Worm (Caenorhabditis elegans) whole organism, L3 larva: Measurements from ENCODE around the gene C23G10.2.

ENCODE experiments used
- R02D3.7 ChIP-seq: fragments of 150-350 bp; optimal IDR thresholded peaks from 2 replicates; lab custom pipeline; 2014; ENCODE audit warnings: missing biosample characterization, missing genetic modification characterization
- ZK546.5 ChIP-seq: sonication (generic microtip); optimal IDR thresholded peaks from 2 replicates; lab custom pipeline; 2017; ENCODE audit warnings: missing biosample characterization, missing genetic modification characterization
- aly-2 ChIP-seq: fragments of 150-350 bp; optimal IDR thresholded peaks from 2 replicates; lab custom pipeline; 2014; ENCODE audit warnings: missing biosample characterization, missing genetic modification characterization
- ama-1 ChIP-seq: fragments of 150-350 bp; optimal IDR thresholded peaks from 2 replicates; lab custom pipeline; 2018
- ceh-16 ChIP-seq: sonication (generic microtip); optimal IDR thresholded peaks from 2 replicates; lab custom pipeline; 2017; ENCODE audit warnings: missing biosample characterization, missing genetic modification characterization
- ceh-28 ChIP-seq: fragments of 150-350 bp; optimal IDR thresholded peaks from 2 replicates; lab custom pipeline; 2014; ENCODE audit warnings: missing biosample characterization, missing genetic modification reagents, missing genetic modification characterization
- ceh-9 ChIP-seq: sonication (generic microtip); optimal IDR thresholded peaks from 2 replicates; lab custom pipeline; 2018; ENCODE audit warnings: missing biosample characterization, missing genetic modification characterization
- elt-1 ChIP-seq: fragments of 150-350 bp; optimal IDR thresholded peaks from 2 replicates; lab custom pipeline; 2014; ENCODE audit warnings: missing biosample characterization, missing genetic modification characterization
- elt-2 ChIP-seq: sonication (generic microtip); optimal IDR thresholded peaks from 2 replicates; lab custom pipeline; 2016; ENCODE audit warnings: missing genetic modification reagents, mild to moderate bottlenecking, missing genetic modification characterization, missing compliant biosample characterization
- eor-1 ChIP-seq, 2 experiments: fragments of 150-350 bp; optimal IDR thresholded peaks; 2 replicates each; lab custom pipeline; 2014 to 2018; ENCODE audit warnings: missing biosample characterization in 2 of 2, missing genetic modification characterization in 2 of 2
- jun-1 ChIP-seq: fragments of 150-350 bp; optimal IDR thresholded peaks from 2 replicates; lab custom pipeline; 2014; ENCODE audit warnings: missing biosample characterization, missing genetic modification reagents, missing genetic modification characterization
- lin-15B ChIP-seq: fragments of 150-350 bp; optimal IDR thresholded peaks from 2 replicates; lab custom pipeline; 2014; ENCODE audit warnings: missing biosample characterization, missing genetic modification characterization
- lin-39 ChIP-seq: fragments of 150-350 bp; optimal IDR thresholded peaks from 2 replicates; lab custom pipeline; 2018; ENCODE audit warnings: missing biosample characterization, missing genetic modification reagents, missing genetic modification characterization
- lsy-12 ChIP-seq: sonication (generic microtip); optimal IDR thresholded peaks from 2 replicates; lab custom pipeline; 2016; ENCODE audit warnings: mild to moderate bottlenecking, missing genetic modification characterization, missing compliant biosample characterization
- mdl-1 ChIP-seq: fragments of 150-350 bp; optimal IDR thresholded peaks from 2 replicates; lab custom pipeline; 2014; ENCODE audit warnings: missing biosample characterization, missing genetic modification characterization
- mml-1 ChIP-seq: fragments of 150-350 bp; sonication (generic microtip); optimal IDR thresholded peaks from 3 replicates; lab custom pipeline; 2014; ENCODE audit warnings: missing biosample characterization, missing genetic modification characterization
- nfya-1 ChIP-seq: sonication (generic microtip); optimal IDR thresholded peaks from 2 replicates; lab custom pipeline; 2017; ENCODE audit warnings: missing genetic modification characterization, mild to moderate bottlenecking, missing compliant biosample characterization, antibody characterized with exemption, moderate library complexity; ENCODE audit not compliant: insufficient read depth
- nhr-11 ChIP-seq: fragments of 150-350 bp; optimal IDR thresholded peaks from 2 replicates; lab custom pipeline; 2014; ENCODE audit warnings: missing biosample characterization, missing genetic modification characterization
- nhr-12 ChIP-seq: fragments of 150-350 bp; optimal IDR thresholded peaks from 2 replicates; lab custom pipeline; 2014; ENCODE audit warnings: missing biosample characterization, missing genetic modification characterization
- nhr-25 ChIP-seq: sonication (generic microtip); optimal IDR thresholded peaks from 2 replicates; lab custom pipeline; 2017; ENCODE audit warnings: missing biosample characterization, missing genetic modification characterization
- nhr-28 ChIP-seq: fragments of 150-350 bp; optimal IDR thresholded peaks from 2 replicates; lab custom pipeline; 2014; ENCODE audit warnings: missing biosample characterization, missing genetic modification characterization
- nhr-43 ChIP-seq: sonication (generic microtip); optimal IDR thresholded peaks from 2 replicates; lab custom pipeline; 2016; ENCODE audit warnings: mild to moderate bottlenecking, missing genetic modification characterization, missing compliant biosample characterization; ENCODE audit not compliant: poor library complexity, severe bottlenecking
- nhr-67 ChIP-seq: fragments of 150-350 bp; optimal IDR thresholded peaks from 2 replicates; lab custom pipeline; 2014; ENCODE audit warnings: missing biosample characterization, missing genetic modification characterization
- nhr-76 ChIP-seq: fragments of 150-350 bp; sonication (generic microtip); optimal IDR thresholded peaks from 5 replicates; lab custom pipeline; 2014; ENCODE audit warnings: missing biosample characterization, missing genetic modification characterization
- nhr-77 ChIP-seq: fragments of 150-350 bp; optimal IDR thresholded peaks from 2 replicates; lab custom pipeline; 2014; ENCODE audit warnings: missing biosample characterization, missing genetic modification characterization
- pha-4 ChIP-seq: fragments of 150-350 bp; optimal IDR thresholded peaks from 2 replicates; lab custom pipeline; 2014; ENCODE audit warnings: missing biosample characterization, missing genetic modification reagents, missing genetic modification characterization
- pqm-1 ChIP-seq: fragments of 150-350 bp; optimal IDR thresholded peaks from 2 replicates; lab custom pipeline; 2017; ENCODE audit warnings: missing biosample characterization, missing genetic modification characterization, inconsistent platforms
- sea-2 ChIP-seq: fragments of 150-350 bp; sonication (generic microtip); optimal IDR thresholded peaks from 4 replicates; lab custom pipeline; 2014; ENCODE audit warnings: missing biosample characterization, missing genetic modification reagents, missing genetic modification characterization
- snpc-4 ChIP-seq: fragments of 150-350 bp; optimal IDR thresholded peaks from 2 replicates; lab custom pipeline; 2014; ENCODE audit warnings: missing biosample characterization, missing genetic modification characterization
- tbx-2 ChIP-seq: sonication (generic microtip); optimal IDR thresholded peaks from 2 replicates; lab custom pipeline; 2016; ENCODE audit warnings: mild to moderate bottlenecking, missing genetic modification characterization, missing compliant biosample characterization
- unc-39 ChIP-seq: sonication (generic microtip); optimal IDR thresholded peaks from 4 replicates; lab custom pipeline; 2017; ENCODE audit warnings: missing biosample characterization, missing genetic modification characterization
- unc-62 ChIP-seq: fragments of 150-350 bp; sonication (generic microtip); optimal IDR thresholded peaks from 4 replicates; lab custom pipeline; 2014; ENCODE audit warnings: missing biosample characterization, missing genetic modification reagents, missing genetic modification characterization
- zag-1 ChIP-seq: fragments of 150-350 bp; optimal IDR thresholded peaks from 2 replicates; lab custom pipeline; 2014; ENCODE audit warnings: missing biosample characterization, missing genetic modification characterization
- ztf-11 ChIP-seq: fragments of 150-350 bp; optimal IDR thresholded peaks from 2 replicates; lab custom pipeline; 2014; ENCODE audit warnings: missing biosample characterization, missing genetic modification characterization

C23G10.2 gene

DNA sequence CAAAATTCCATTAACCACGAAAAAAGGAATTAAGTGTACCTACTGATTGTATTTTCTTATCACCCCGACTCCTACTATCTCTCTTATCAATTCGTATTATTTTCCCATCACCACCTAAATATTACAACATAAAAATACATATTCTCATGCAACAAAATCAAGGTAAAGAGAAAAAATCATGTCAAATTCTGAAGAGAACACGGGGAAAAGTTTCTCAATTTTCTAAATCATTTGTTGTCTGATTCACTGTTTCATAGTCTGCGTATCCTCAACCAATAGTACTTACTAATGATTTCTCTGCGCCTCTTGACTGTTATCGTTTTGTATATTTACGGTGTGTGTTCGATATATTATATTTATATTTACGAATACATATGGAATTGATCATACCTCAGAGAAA lies 24.0 kb downstream of the C23G10.2 start:
- TF ChIP-seq nhr-43 (tag; lab: Kevin White, UChicago) (no peak), pqm-1 (tag; lab: Kevin White, UChicago) (peak; percentile 94), jun-1 (tag; lab: Kevin White, UChicago) (peak; percentile 33), nfya-1 (tag; lab: Kevin White, UChicago) (peak; percentile 14), elt-2 (tag; lab: Kevin White, UChicago) (peak; percentile 95), ZK546.5 (tag; lab: Kevin White, UChicago) (no peak), pha-4 (tag; lab: Kevin White, UChicago) (peak; percentile 87), nhr-25 (tag; lab: Kevin White, UChicago) (peak; percentile 4)

DNA sequence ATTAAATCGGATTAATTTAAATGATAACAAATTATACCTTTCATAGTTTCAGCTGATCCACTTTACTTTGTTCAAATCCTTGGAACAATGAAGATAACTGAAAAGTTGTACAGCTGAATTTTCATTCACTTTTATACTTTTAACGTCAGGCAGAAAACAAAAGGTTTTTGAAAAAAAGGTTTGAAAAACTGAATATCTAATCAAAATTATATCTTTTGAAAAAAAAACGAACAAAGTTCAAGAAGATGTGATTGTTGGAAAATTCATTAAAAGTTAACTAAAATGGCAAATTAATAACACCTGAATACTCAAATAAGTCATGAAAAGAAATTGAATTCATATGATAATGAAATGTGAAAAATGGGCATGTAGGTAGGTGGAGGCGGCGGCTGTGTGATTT lies 28.8 kb downstream of the C23G10.2 start, which contains the start of gene T12A2.21:
Gene T12A2.21, minus strand, starts transcription at position 101 of the 400 bp plus-strand sequence.
- no peak for TF ChIP-seq nhr-77 (tag; lab: Kevin White, UChicago)
- no peak for TF ChIP-seq eor-1 (tag; optimal IDR thresholded peaks at IDR 0.05; lab: Kevin White, UChicago)

DNA sequence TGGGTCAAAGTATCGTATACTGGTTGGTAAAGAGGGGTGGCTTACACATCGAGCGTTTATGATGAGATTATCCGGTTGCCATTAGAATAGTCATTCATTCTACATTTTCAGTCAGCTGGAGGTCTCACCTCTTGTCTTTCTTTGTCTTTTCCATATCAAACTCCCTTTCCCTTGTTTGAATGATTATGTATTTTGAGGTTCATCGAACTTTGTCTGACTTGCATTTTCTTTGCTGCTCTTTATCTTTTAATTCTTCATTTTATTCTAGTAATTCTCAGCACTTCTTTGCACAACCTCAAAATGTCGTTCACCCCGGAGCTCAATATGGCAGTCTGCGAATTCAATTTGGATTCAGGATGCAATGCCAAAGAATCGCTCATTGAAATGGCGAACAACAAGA lies 32.7 kb downstream of the C23G10.2 start, which contains the start of gene T12A2.3:
Gene T12A2.3, plus strand, starts transcription at position 301 of the 400 bp plus-strand sequence.
- TF ChIP-seq elt-1 (tag; lab: Kevin White, UChicago) (no peak), ceh-9 (tag; lab: Kevin White, UChicago) (no peak), nhr-67 (tag; lab: Kevin White, UChicago) (no peak), unc-39 (tag; lab: Kevin White, UChicago) (no peak), R02D3.7 (tag; lab: Kevin White, UChicago) (no peak), ama-1 (lab: Kevin White, UChicago) (no peak), mdl-1 (tag; lab: Kevin White, UChicago) (no peak), zag-1 (tag; lab: Kevin White, UChicago) (no peak), aly-2 (no peak)

DNA sequence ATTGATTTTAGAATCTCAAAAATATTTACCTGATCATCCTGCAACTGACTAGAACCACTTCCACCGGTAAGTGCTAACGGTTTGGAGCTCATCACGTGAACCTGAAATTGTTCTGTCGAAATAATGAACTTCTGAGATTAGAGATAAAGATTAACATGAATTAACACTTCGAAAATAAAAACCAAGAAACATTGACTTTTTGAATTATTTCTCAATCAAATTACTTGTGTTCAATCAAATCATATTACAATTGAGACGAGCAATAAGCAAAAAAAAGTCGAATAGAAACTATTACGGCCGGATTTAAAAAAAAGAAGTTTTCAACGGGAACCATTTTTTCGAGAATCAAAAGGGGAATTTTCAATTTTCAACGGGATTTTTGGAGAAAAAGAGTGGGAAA lies 37.9 kb downstream of the C23G10.2 start, which contains the start of gene bcas-2:
Gene bcas-2, minus strand, starts transcription at position 101 of the 400 bp plus-strand sequence.
- TF ChIP-seq mml-1 (tag; lab: Kevin White, UChicago) (no peak), aly-2 (no peak), ceh-16 (tag; lab: Kevin White, UChicago) (no peak), ztf-11 (tag; lab: Kevin White, UChicago) (no peak), elt-1 (tag; lab: Kevin White, UChicago) (no peak), pqm-1 (tag; lab: Kevin White, UChicago) (no peak), nhr-11 (tag; lab: Kevin White, UChicago) (no peak), R02D3.7 (tag; lab: Kevin White, UChicago) (no peak), tbx-2 (tag; lab: Kevin White, UChicago) (no peak), nhr-67 (tag; lab: Kevin White, UChicago) (no peak), nhr-25 (tag; lab: Kevin White, UChicago) (no peak), nhr-28 (tag; lab: Kevin White, UChicago) (no peak), ceh-28 (no peak), nhr-76 (tag; lab: Kevin White, UChicago) (no peak), lsy-12 (tag; lab: Kevin White, UChicago) (no peak), nhr-12 (tag; lab: Kevin White, UChicago) (no peak), unc-62 (GFP tag; lab: Kevin White, UChicago) (no peak), unc-39 (tag; lab: Kevin White, UChicago) (no peak), ceh-9 (tag; lab: Kevin White, UChicago) (no peak)

DNA sequence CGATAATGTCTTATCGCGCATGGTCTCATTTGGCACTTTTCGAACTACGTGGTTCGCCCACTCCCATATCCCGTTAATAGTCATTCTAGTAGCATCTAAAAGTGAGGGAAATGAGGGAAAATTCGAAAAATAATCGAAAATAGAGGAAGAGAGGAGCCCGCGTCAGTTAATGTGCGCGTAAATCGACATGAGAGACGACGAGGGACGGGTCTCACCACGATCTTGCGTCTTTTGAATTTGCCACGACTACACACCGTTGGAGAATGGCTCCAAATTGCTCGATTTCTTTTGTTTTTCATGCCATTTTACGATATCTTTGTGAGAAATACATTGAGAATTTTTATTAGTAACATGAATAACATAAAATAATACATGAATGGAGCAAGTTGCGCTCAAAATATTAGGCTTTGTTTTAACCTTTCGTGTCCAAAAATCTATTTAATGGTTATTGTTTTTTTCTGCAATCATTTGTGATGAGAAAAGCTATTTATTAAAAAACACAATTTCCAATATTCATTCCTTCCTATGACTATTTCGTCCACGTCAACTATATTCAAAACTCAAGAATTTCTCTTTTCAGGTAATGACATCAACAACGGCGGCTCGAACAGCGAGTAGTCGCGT lies 40.3 kb downstream of the C23G10.2 start, which contains the start of the genes gen-1 and stt-3:
Gene gen-1, minus strand, starts transcription at position 95 of the 624 bp plus-strand sequence.
Gene stt-3, plus strand, starts transcription at position 574 of the 624 bp plus-strand sequence.
- TF ChIP-seq sea-2 (GFP tag; lab: Kevin White, UChicago) (no peak), elt-2 (tag; lab: Kevin White, UChicago) (peak; percentile 12), nhr-25 (tag; lab: Kevin White, UChicago) (no peak), eor-1 (tag; optimal IDR thresholded peaks at IDR 0.05; lab: Kevin White, UChicago) (no peak), snpc-4 (no peak), lin-15B (tag; lab: Kevin White, UChicago) (peak; percentile 62), lin-39 (tag; lab: Kevin White, UChicago) (peak; percentile 69), zag-1 (tag; lab: Kevin White, UChicago) (no peak), R02D3.7 (tag; lab: Kevin White, UChicago) (peak; percentile 80)
